Worm (Caenorhabditis elegans): ENCODE measurements around the gene rab-21.

ce11 chrII:8730960-8731693 is 16.3 kb upstream of the rab-21 start:
- TF ChIP-seq nhr-237 (tag; optimal IDR thresholded peaks at IDR 0.05) (no peak), lir-3 (tag; optimal IDR thresholded peaks at IDR 0.05; ENCODE audit: poor library complexity) (no peak), sptf-1 (tag; optimal IDR thresholded peaks at IDR 0.05) (no peak), egl-27 (tag; optimal IDR thresholded peaks at IDR 0.05) (no peak), sox-4 (tag; optimal IDR thresholded peaks at IDR 0.05) (no peak)

Data from whole organism, L1 larva.